Fruit fly (Drosophila melanogaster) whole organism, embryonic: ENCODE data around the gene CG13028.

Source experiments
- Blimp-1 ChIP-seq: fragments of 200-800 bp; sonication (Bioruptor generic); optimal IDR thresholded peaks from 3 replicates; lab custom pipeline; 2018; ENCODE audit warnings: missing biosample characterization, missing genetic modification characterization, mild to moderate bottlenecking, moderate library complexity, missing genetic modification reagents
- CG10274 ChIP-seq: fragments of 200-800 bp; sonication (Bioruptor generic); optimal IDR thresholded peaks from 3 replicates; lab custom pipeline; 2017; ENCODE audit warnings: missing biosample characterization, mild to moderate bottlenecking, missing genetic modification characterization
- CG10366 ChIP-seq: fragments of 200-800 bp; sonication (Bioruptor generic); IDR thresholded peaks from 2 replicates; pipeline ENCODE4 v1.3.6; 2022; ENCODE audit warnings: missing biosample characterization, missing genetic modification characterization
- CG10979 ChIP-seq: fragments of 200-800 bp; sonication (Bioruptor generic); optimal IDR thresholded peaks from 2 replicates; lab custom pipeline; 2018; ENCODE audit warnings: missing biosample characterization, mild to moderate bottlenecking, missing genetic modification characterization, moderate library complexity
- CG11504 ChIP-seq: fragments of 200-800 bp; sonication (Bioruptor generic); optimal IDR thresholded peaks from 3 replicates; lab custom pipeline; 2019; ENCODE audit warnings: missing biosample characterization, mild to moderate bottlenecking, missing genetic modification characterization, moderate library complexity
- CG11696 ChIP-seq: fragments of 200-800 bp; sonication (Bioruptor generic); IDR thresholded peaks from 2 replicates; pipeline ENCODE4 v1.3.6; 2022; ENCODE audit warnings: missing biosample characterization, missing genetic modification characterization
- CG13296 ChIP-seq: fragments of 200-800 bp; sonication (Bioruptor generic); optimal IDR thresholded peaks from 3 replicates; lab custom pipeline; 2018; ENCODE audit warnings: missing biosample characterization, mild to moderate bottlenecking, missing genetic modification characterization
- CG13894 ChIP-seq: fragments of 200-800 bp; sonication (Bioruptor generic); optimal IDR thresholded peaks from 3 replicates; lab custom pipeline; 2018; ENCODE audit warnings: missing biosample characterization, mild to moderate bottlenecking, missing genetic modification characterization, moderate library complexity
- CG15269 ChIP-seq: fragments of 200-800 bp; sonication (Bioruptor generic); optimal IDR thresholded peaks from 2 replicates; lab custom pipeline; 2018; ENCODE audit warnings: missing biosample characterization, mild to moderate bottlenecking, missing genetic modification characterization, moderate library complexity
- CG15514 ChIP-seq: fragments of 200-800 bp; sonication (Bioruptor generic); optimal IDR thresholded peaks from 3 replicates; lab custom pipeline; 2017; ENCODE audit warnings: missing biosample characterization, missing genetic modification characterization, mild to moderate bottlenecking, moderate library complexity, missing genetic modification reagents
- CG1603 ChIP-seq: fragments of 200-800 bp; sonication (Bioruptor generic); optimal IDR thresholded peaks from 2 replicates; lab custom pipeline; 2019; ENCODE audit warnings: missing biosample characterization, mild to moderate bottlenecking, missing genetic modification characterization, moderate library complexity
- CG16815 ChIP-seq: fragments of 200-800 bp; sonication (Bioruptor generic); optimal IDR thresholded peaks from 3 replicates; lab custom pipeline; 2017; ENCODE audit warnings: missing biosample characterization, mild to moderate bottlenecking, missing genetic modification characterization
- CG17328 ChIP-seq: fragments of 200-800 bp; sonication (Bioruptor generic); IDR thresholded peaks from 2 replicates; pipeline ENCODE4 v1.3.6; 2022; ENCODE audit warnings: missing biosample characterization, missing genetic modification characterization
- CG17359 ChIP-seq: fragments of 200-800 bp; sonication (Bioruptor generic); optimal IDR thresholded peaks from 3 replicates; lab custom pipeline; 2018; ENCODE audit warnings: missing biosample characterization, mild to moderate bottlenecking, missing genetic modification characterization, moderate library complexity
- CG2678 ChIP-seq: fragments of 200-800 bp; sonication (Bioruptor generic); optimal IDR thresholded peaks from 3 replicates; lab custom pipeline; 2019; ENCODE audit warnings: missing biosample characterization, mild to moderate bottlenecking, missing genetic modification characterization, moderate library complexity
- CG31365 ChIP-seq: fragments of 200-800 bp; sonication (Bioruptor generic); optimal IDR thresholded peaks from 2 replicates; lab custom pipeline; 2018; ENCODE audit warnings: missing biosample characterization, mild to moderate bottlenecking, missing genetic modification characterization
- CG31441 ChIP-seq: fragments of 200-800 bp; sonication (Bioruptor generic); IDR thresholded peaks from 2 replicates; pipeline ENCODE4 v1.3.6; 2022; ENCODE audit warnings: missing biosample characterization, missing genetic modification characterization
- CG3163 ChIP-seq: fragments of 200-800 bp; sonication (Bioruptor generic); optimal IDR thresholded peaks from 3 replicates; lab custom pipeline; 2016; ENCODE audit warnings: missing biosample characterization, missing genetic modification characterization
- CG32532 ChIP-seq: fragments of 200-800 bp; sonication (Bioruptor generic); IDR thresholded peaks from 2 replicates; pipeline ENCODE4 v1.3.6; 2022; ENCODE audit warnings: missing biosample characterization, missing genetic modification characterization
- CG32772 ChIP-seq: fragments of 200-800 bp; sonication (Bioruptor generic); IDR thresholded peaks from 2 replicates; pipeline ENCODE4 v1.3.6; 2022; ENCODE audit warnings: missing biosample characterization, missing genetic modification characterization
- CG4424 ChIP-seq: fragments of 200-800 bp; sonication (Bioruptor generic); optimal IDR thresholded peaks from 3 replicates; lab custom pipeline; 2016; ENCODE audit warnings: missing biosample characterization, missing genetic modification characterization
- CG8359 ChIP-seq: fragments of 200-800 bp; sonication (Bioruptor generic); optimal IDR thresholded peaks from 2 replicates; lab custom pipeline; 2017; ENCODE audit warnings: missing biosample characterization, mild to moderate bottlenecking, missing genetic modification characterization, borderline replicate concordance
- D19A ChIP-seq: fragments of 200-800 bp; optimal IDR thresholded peaks from 3 replicates; lab custom pipeline; 2019; ENCODE audit warnings: missing biosample characterization, mild to moderate bottlenecking, missing genetic modification characterization, moderate library complexity
- Drgx ChIP-seq: fragments of 200-800 bp; sonication (Bioruptor generic); IDR thresholded peaks from 2 replicates; pipeline ENCODE4 v1.3.6; 2022; ENCODE audit warnings: missing biosample characterization, missing genetic modification characterization
- GATAe ChIP-seq: fragments of 200-800 bp; sonication (Bioruptor generic); conservative IDR thresholded peaks from 2 replicates; pipeline ENCODE4 v1.3.6; 2022; ENCODE audit warnings: missing biosample characterization, missing genetic modification characterization
- Mad ChIP-seq: fragments of 200-800 bp; sonication (Bioruptor generic); optimal IDR thresholded peaks from 2 replicates; lab custom pipeline; 2016; ENCODE audit warnings: missing biosample characterization, missing genetic modification characterization
- Meics ChIP-seq: fragments of 200-800 bp; sonication (Bioruptor generic); optimal IDR thresholded peaks from 2 replicates; lab custom pipeline; 2017; ENCODE audit warnings: missing biosample characterization, mild to moderate bottlenecking, missing genetic modification characterization
- Ptx1 ChIP-seq: fragments of 200-800 bp; sonication (Bioruptor generic); IDR thresholded peaks from 2 replicates; pipeline ENCODE4 v1.3.6; 2022; ENCODE audit warnings: missing biosample characterization, missing genetic modification characterization
- Sox102F ChIP-seq: fragments of 200-800 bp; sonication (Bioruptor generic); optimal IDR thresholded peaks from 2 replicates; lab custom pipeline; 2018; ENCODE audit warnings: missing biosample characterization, mild to moderate bottlenecking, missing genetic modification characterization, moderate library complexity
- Spps ChIP-seq: fragments of 200-800 bp; sonication (Bioruptor generic); optimal IDR thresholded peaks from 2 replicates; lab custom pipeline; 2018; ENCODE audit warnings: missing biosample characterization, mild to moderate bottlenecking, missing genetic modification characterization
- YL-1 ChIP-seq: fragments of 200-800 bp; sonication (Bioruptor generic); optimal IDR thresholded peaks from 3 replicates; lab custom pipeline; 2017; ENCODE audit warnings: missing biosample characterization, mild to moderate bottlenecking, missing genetic modification characterization
- ac ChIP-seq: fragments of 200-800 bp; sonication (Bioruptor generic); optimal IDR thresholded peaks from 3 replicates; lab custom pipeline; 2017; ENCODE audit warnings: missing biosample characterization, mild to moderate bottlenecking, missing genetic modification characterization
- bsh ChIP-seq, 2 experiments: fragments of 200-800 bp; sonication (Bioruptor generic); optimal IDR thresholded peaks; 2 replicates each; lab custom pipeline; 2017 to 2018; ENCODE audit warnings: mild to moderate bottlenecking in 2 of 2, missing biosample characterization in 2 of 2, missing genetic modification characterization in 2 of 2, moderate library complexity in 1 of 2
- corto ChIP-seq: fragments of 200-800 bp; sonication (Bioruptor generic); optimal IDR thresholded peaks from 2 replicates; lab custom pipeline; 2016; ENCODE audit warnings: missing biosample characterization, mild to moderate bottlenecking, missing genetic modification characterization, moderate library complexity
- dmrt99B ChIP-seq: fragments of 200-800 bp; sonication (Bioruptor generic); optimal IDR thresholded peaks from 2 replicates; lab custom pipeline; 2018; ENCODE audit warnings: missing biosample characterization, mild to moderate bottlenecking, missing genetic modification characterization, moderate library complexity
- fd64A ChIP-seq: fragments of 200-800 bp; sonication (Bioruptor generic); optimal IDR thresholded peaks from 3 replicates; lab custom pipeline; 2018; ENCODE audit warnings: missing biosample characterization, mild to moderate bottlenecking, missing genetic modification characterization
- fd96Cb ChIP-seq: fragments of 200-800 bp; sonication (Bioruptor generic); optimal IDR thresholded peaks from 2 replicates; lab custom pipeline; 2018; ENCODE audit warnings: missing biosample characterization, mild to moderate bottlenecking, missing genetic modification characterization, moderate library complexity
- gem ChIP-seq: fragments of 200-800 bp; sonication (Bioruptor generic); optimal IDR thresholded peaks from 2 replicates; lab custom pipeline; 2019; ENCODE audit warnings: missing biosample characterization, mild to moderate bottlenecking, missing genetic modification characterization, moderate library complexity
- jing ChIP-seq: fragments of 200-800 bp; sonication (Bioruptor generic); optimal IDR thresholded peaks from 2 replicates; lab custom pipeline; 2018; ENCODE audit warnings: missing biosample characterization, mild to moderate bottlenecking, missing genetic modification characterization
- odd ChIP-seq: fragments of 200-800 bp; sonication (Bioruptor generic); optimal IDR thresholded peaks from 2 replicates; lab custom pipeline; 2017; ENCODE audit warnings: missing biosample characterization, mild to moderate bottlenecking, missing genetic modification characterization
- otp ChIP-seq: fragments of 200-800 bp; sonication (Bioruptor generic); IDR thresholded peaks from 3 replicates; pipeline ENCODE4, ENCODE4 v1.3.6; 2022; ENCODE audit warnings: missing biosample characterization, missing genetic modification characterization
- phol ChIP-seq: fragments of 200-800 bp; sonication (Bioruptor generic); optimal IDR thresholded peaks from 3 replicates; lab custom pipeline; 2018; ENCODE audit warnings: missing biosample characterization, mild to moderate bottlenecking, missing genetic modification characterization, moderate library complexity
- prd ChIP-seq, 3 experiments: fragments of >200 bp in 2 of 3; fragments of 200-800 bp in 1 of 3; sonication (Bioruptor generic) in 1 of 3; optimal IDR thresholded peaks in 2 of 3; IDR thresholded peaks in 1 of 3; 2 replicates in 2 of 3; 3 replicates in 1 of 3; pipeline versions ENCODE4 v1.3.6 to Lab custom; 2017 to 2022; ENCODE audit warnings: missing biosample characterization in 1 of 3, missing genetic modification characterization in 1 of 3
- repo ChIP-seq: fragments of 200-800 bp; sonication (Bioruptor generic); optimal IDR thresholded peaks from 2 replicates; lab custom pipeline; 2016; ENCODE audit warnings: missing biosample characterization, missing genetic modification characterization
- row ChIP-seq: fragments of 200-800 bp; sonication (Bioruptor generic); IDR thresholded peaks from 3 replicates; pipeline ENCODE4 v1.3.6; 2022; ENCODE audit warnings: missing biosample characterization, missing genetic modification characterization
- sd ChIP-seq: fragments of 200-800 bp; sonication (Bioruptor generic); optimal IDR thresholded peaks from 3 replicates; lab custom pipeline; 2018; ENCODE audit warnings: missing biosample characterization, mild to moderate bottlenecking, missing genetic modification characterization, moderate library complexity
- sens ChIP-seq: fragments of 200-800 bp; sonication (Bioruptor generic); peaks from one replicate; lab custom pipeline; 2016; ENCODE audit warnings: missing biosample characterization, missing genetic modification characterization
- sisA ChIP-seq: fragments of 200-800 bp; sonication (Bioruptor generic); IDR thresholded peaks from 2 replicates; pipeline ENCODE4 v1.3.6; 2022; ENCODE audit warnings: missing biosample characterization, missing genetic modification characterization
- sob ChIP-seq: fragments of 200-800 bp; sonication (Bioruptor generic); IDR thresholded peaks from 2 replicates; pipeline ENCODE4 v1.3.6; 2022; ENCODE audit warnings: missing biosample characterization, missing genetic modification characterization
- vfl ChIP-seq: fragments of 200-800 bp; sonication (Bioruptor generic); optimal IDR thresholded peaks from 2 replicates; lab custom pipeline; 2016; ENCODE audit warnings: missing biosample characterization, missing genetic modification characterization
- zfh1 ChIP-seq: fragments of 200-800 bp; sonication (Bioruptor generic); IDR thresholded peaks from 3 replicates; pipeline ENCODE4 v1.3.6; 2022; ENCODE audit warnings: missing biosample characterization, missing genetic modification characterization

Gene CG13028

dm6 chr3L:16892728-16893271 lies 30.3 kb upstream of the CG13028 start:
- no peak for TF ChIP-seq CG13296 (GFP tag; lab: Kevin White, UChicago)
- TF ChIP-seq CG11504 (tag; lab: Kevin White, UChicago), result peak; percentile 35
- no peak for TF ChIP-seq sisA
- TF ChIP-seq fd96Cb (tag; lab: Kevin White, UChicago), result peak; percentile 24
- TF ChIP-seq bsh (GFP tag; optimal IDR thresholded peaks at IDR 0.05; lab: Kevin White, UChicago), result peak in 1 of 2 experiments; percentile 58
- TF ChIP-seq zfh1 (GFP tag; lab: Robert Waterston, UW), result peak; percentile 26; the same call in 1 of the 3 replicates
- TF ChIP-seq CG17328, result no peak
- peak; percentile 35 for TF ChIP-seq dmrt99B (tag; lab: Kevin White, UChicago)
- TF ChIP-seq row, result 0 out of 3 replicates have a peak, but pooled peaks have one; percentile 16
- no peak for TF ChIP-seq prd (optimal IDR thresholded peaks at IDR 0.05; lab: Kevin White, UChicago)
- TF ChIP-seq prd (GFP tag; IDR thresholded peaks at IDR 0.05; lab: Robert Waterston, UW), result peak; percentile 41; the same call in 1 of the 3 replicates
- TF ChIP-seq Ptx1 (GFP tag; lab: Robert Waterston, UW), result 0 out of 2 replicates have a peak, but pooled peaks have one; percentile 9
- TF ChIP-seq CG15269 (tag; lab: Kevin White, UChicago), result no peak
- TF ChIP-seq sd, result no peak
- TF ChIP-seq CG15514 (GFP tag; lab: Kevin White, UChicago), result no peak
- peak; percentile 35 for TF ChIP-seq gem
- TF ChIP-seq sens (GFP tag; lab: Kevin White, UChicago), result no peak
- 0 out of 2 replicates have a peak, but pooled peaks have one; percentile 18 for TF ChIP-seq CG32772 (GFP tag; lab: Robert Waterston, UW)
- no peak for TF ChIP-seq Mad (GFP tag; lab: Kevin White, UChicago)
- TF ChIP-seq CG31365, result no peak
- peak; percentile 21 for TF ChIP-seq CG2678
- peak; percentile 37 for TF ChIP-seq Sox102F
- TF ChIP-seq sob (GFP tag; lab: Robert Waterston, UW), result no peak
- TF ChIP-seq Drgx (GFP tag; lab: Robert Waterston, UW), result peak; percentile 63; the same call in 1 of the 2 replicates
- TF ChIP-seq Blimp-1 (GFP tag; lab: Kevin White, UChicago), result peak; percentile 60
- peak; percentile 6 for TF ChIP-seq CG8359 (GFP tag; lab: Kevin White, UChicago)
- TF ChIP-seq jing (GFP tag; lab: Kevin White, UChicago), result no peak
- peak; percentile 30 for TF ChIP-seq CG17359 (tag; lab: Kevin White, UChicago)
- TF ChIP-seq phol (tag; lab: Kevin White, UChicago), result peak; percentile 14
- peak; percentile 14 for TF ChIP-seq CG10979 (tag; lab: Kevin White, UChicago)
- TF ChIP-seq CG1603 (tag; lab: Kevin White, UChicago), result peak; percentile 25
- TF ChIP-seq CG11696 (GFP tag; lab: Robert Waterston, UW), result no peak
- 0 out of 2 replicates have a peak, but pooled peaks have one; percentile 14 for TF ChIP-seq CG31441
- TF ChIP-seq CG4424, result no peak
- no peak for TF ChIP-seq Spps (tag; lab: Kevin White, UChicago)
- no peak for TF ChIP-seq D19A
- no peak for TF ChIP-seq CG16815 (GFP tag; lab: Kevin White, UChicago)

dm6 chr3L:16893647-16894046 lies 29.4 kb upstream of the CG13028 start:
- TF ChIP-seq odd (GFP tag; lab: Kevin White, UChicago) (no peak), fd64A (GFP tag; lab: Kevin White, UChicago) (no peak), CG10274 (no peak), repo (no peak), CG13894 (tag; lab: Kevin White, UChicago) (no peak), CG10366 (GFP tag; lab: Robert Waterston, UW) (peak; percentile 26; the same call in 1 of the 2 replicates), ac (GFP tag; lab: Kevin White, UChicago) (no peak), Meics (GFP tag; lab: Kevin White, UChicago) (peak; percentile 42), YL-1 (no peak), CG32532 (GFP tag; lab: Robert Waterston, UW) (peak; percentile 43; the same call in 1 of the 2 replicates), corto (no peak), CG3163 (GFP tag; lab: Kevin White, UChicago) (no peak), otp (no peak), vfl (GFP tag; lab: Kevin White, UChicago) (no peak), GATAe (GFP tag; lab: Robert Waterston, UW) (no peak)
